Fruit fly (Drosophila melanogaster): ENCODE results near the gene CG31016.

dm6 chr3R:30596704-30597103 is 9.3 kb upstream of the CG31016 start, which contains the start of gene CG31019:
- TF ChIP-seq dsx (GFP tag; optimal IDR thresholded peaks at IDR 0.05; ENCODE audit: poor library complexity, severe bottlenecking): no peak
- TF ChIP-seq ss (GFP tag; optimal IDR thresholded peaks at IDR 0.05): no peak
- no peak for TF ChIP-seq Blimp-1 (GFP tag; optimal IDR thresholded peaks at IDR 0.05)
- no peak for TF ChIP-seq CG3919 (GFP tag; optimal IDR thresholded peaks at IDR 0.05)
- no peak for TF ChIP-seq Hr4 (GFP tag; optimal IDR thresholded peaks at IDR 0.05)
- TF ChIP-seq Sox15 (GFP tag; optimal IDR thresholded peaks at IDR 0.05): no peak
- no peak for TF ChIP-seq CG10669 (GFP tag; optimal IDR thresholded peaks at IDR 0.05)
- TF ChIP-seq acj6 (GFP tag; optimal IDR thresholded peaks at IDR 0.05): no peak
- TF ChIP-seq cyc (GFP tag; optimal IDR thresholded peaks at IDR 0.05): no peak
- no peak for TF ChIP-seq net (GFP tag; optimal IDR thresholded peaks at IDR 0.05)
- TF ChIP-seq CG6163 (GFP tag; IDR thresholded peaks at IDR 0.05): no peak
